Fruit fly (Drosophila melanogaster): Measurements from ENCODE around the gene CG7365.

CG7365 gene

dm6 chr3L:20140589-20141207, 13.5 kb upstream of the CG7365 start, which contains the start of gene CG7328:
Gene CG7328, minus strand, starts transcription at chr3L:20140607.
- TF ChIP-seq N (GFP tag; optimal IDR thresholded peaks at IDR 0.05) (no peak), Jra (GFP tag; optimal IDR thresholded peaks at IDR 0.05) (no peak), dl (GFP tag; optimal IDR thresholded peaks at IDR 0.05; ENCODE audit: insufficient read depth in 1 of 2, partially characterized antibody in 2 of 2) (no peak), Hnf4 (GFP tag; optimal IDR thresholded peaks at IDR 0.05) (no peak), lola (GFP tag; optimal IDR thresholded peaks at IDR 0.05) (no peak), Sp1 (GFP tag; optimal IDR thresholded peaks at IDR 0.05) (peak; percentile 82), sv (GFP tag; optimal IDR thresholded peaks at IDR 0.05) (peak; percentile 25), pan (optimal IDR thresholded peaks at IDR 0.05) (no peak), ey (GFP tag; optimal IDR thresholded peaks at IDR 0.05) (peak; percentile 80), dmrt93B (GFP tag; optimal IDR thresholded peaks at IDR 0.05) (peak; percentile 49), jim (GFP tag; optimal IDR thresholded peaks at IDR 0.05) (no peak), Abd-B (GFP tag; optimal IDR thresholded peaks at IDR 0.05) (no peak), CG32264 (GFP tag; optimal IDR thresholded peaks at IDR 0.05) (no peak), fru (GFP tag; optimal IDR thresholded peaks at IDR 0.05) (peak; percentile 69), Vsx2 (GFP tag; optimal IDR thresholded peaks at IDR 0.05; ENCODE audit: partially characterized antibody) (no peak), woc (GFP tag; optimal IDR thresholded peaks at IDR 0.05) (peak; percentile 77), Hr83 (GFP tag; optimal IDR thresholded peaks at IDR 0.05; ENCODE audit: poor library complexity, severe bottlenecking) (no peak), br (GFP tag; optimal IDR thresholded peaks at IDR 0.05) (peak; percentile 71), Hr78 (GFP tag; optimal IDR thresholded peaks at IDR 0.05) (no peak), Mio (GFP tag; optimal IDR thresholded peaks at IDR 0.05) (no peak), Myc (optimal IDR thresholded peaks at IDR 0.05) (no peak), CrebA (GFP tag; optimal IDR thresholded peaks at IDR 0.05; ENCODE audit: borderline replicate concordance) (no peak), brk (GFP tag; optimal IDR thresholded peaks at IDR 0.05) (no peak), rgr (GFP tag; optimal IDR thresholded peaks at IDR 0.05) (peak; percentile 84), OdsH (GFP tag; optimal IDR thresholded peaks at IDR 0.05) (peak; percentile 84), usp (GFP tag; optimal IDR thresholded peaks at IDR 0.05) (no peak), Dif (GFP tag; optimal IDR thresholded peaks at IDR 0.05; ENCODE audit: partially characterized antibody) (no peak), dsf (GFP tag; optimal IDR thresholded peaks at IDR 0.05; ENCODE audit: borderline replicate concordance) (no peak), GATAd (GFP tag; optimal IDR thresholded peaks at IDR 0.05) (peak; percentile 6), CG9705 (GFP tag; optimal IDR thresholded peaks at IDR 0.05) (no peak), Dfd (GFP tag; optimal IDR thresholded peaks at IDR 0.05) (no peak), h (GFP tag; optimal IDR thresholded peaks at IDR 0.05) (peak; percentile 84), foxo (GFP tag; optimal IDR thresholded peaks at IDR 0.05) (no peak), Rel (GFP tag; optimal IDR thresholded peaks at IDR 0.05) (no peak), Rel (tag; optimal IDR thresholded peaks at IDR 0.05) (no peak), HLH106 (tag; optimal IDR thresholded peaks at IDR 0.05) (peak; percentile 83), psq (GFP tag; optimal IDR thresholded peaks at IDR 0.05) (peak; percentile 65), tai (GFP tag; optimal IDR thresholded peaks at IDR 0.05) (no peak), sage (GFP tag; optimal IDR thresholded peaks at IDR 0.05) (no peak)

DNA sequence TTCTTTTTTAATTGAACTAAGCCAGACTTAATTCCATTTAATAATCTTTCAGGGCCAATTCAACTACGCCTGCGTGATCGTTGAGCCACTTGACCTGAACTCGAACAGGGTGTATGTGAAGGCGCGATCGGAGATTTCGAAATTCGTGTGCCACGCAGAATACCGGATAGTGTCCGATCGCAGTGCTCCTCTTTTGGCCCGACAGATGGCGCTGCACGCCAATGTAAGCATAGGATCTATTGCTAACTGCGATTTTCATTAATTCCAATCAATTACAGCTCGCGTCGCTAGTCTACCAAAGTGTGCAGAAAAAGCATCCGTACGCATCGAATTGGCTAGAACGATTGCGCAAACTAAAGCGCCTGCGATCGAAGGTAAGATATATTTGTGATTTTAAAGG, 11.1 kb upstream of the CG7365 start:
- no peak for TF ChIP-seq jim (GFP tag; optimal IDR thresholded peaks at IDR 0.05)
- TF ChIP-seq ey (GFP tag; optimal IDR thresholded peaks at IDR 0.05), result no peak

- TF ChIP-seq Hr78 (GFP tag; optimal IDR thresholded peaks at IDR 0.05) (no peak), tai (GFP tag; optimal IDR thresholded peaks at IDR 0.05) (no peak), Sp1 (GFP tag; optimal IDR thresholded peaks at IDR 0.05) (no peak), ey (GFP tag; optimal IDR thresholded peaks at IDR 0.05) (no peak), rgr (GFP tag; optimal IDR thresholded peaks at IDR 0.05) (no peak), pan (optimal IDR thresholded peaks at IDR 0.05) (no peak), foxo (GFP tag; optimal IDR thresholded peaks at IDR 0.05) (no peak), dmrt93B (GFP tag; optimal IDR thresholded peaks at IDR 0.05) (no peak), CrebA (GFP tag; optimal IDR thresholded peaks at IDR 0.05; ENCODE audit: borderline replicate concordance) (no peak), jim (GFP tag; optimal IDR thresholded peaks at IDR 0.05) (no peak), woc (GFP tag; optimal IDR thresholded peaks at IDR 0.05) (no peak), br (GFP tag; optimal IDR thresholded peaks at IDR 0.05) (no peak), Rel (GFP tag; optimal IDR thresholded peaks at IDR 0.05) (no peak), Rel (tag; optimal IDR thresholded peaks at IDR 0.05) (no peak), Abd-B (GFP tag; optimal IDR thresholded peaks at IDR 0.05) (no peak)
Observed at dm6 chr3L:20133168-20133567, 6.0 kb upstream of the CG7365 start, which contains the start of gene CG7335. Gene CG7335, minus strand, starts transcription at chr3L:20133268.

All from whole organism, wandering third instar larva.